Fruit fly (Drosophila melanogaster): ENCODE results near the gene trr.

- no peak for TF ChIP-seq Myc (optimal IDR thresholded peaks at IDR 0.05)
- no peak for TF ChIP-seq h (optimal IDR thresholded peaks at IDR 0.05)
- TF ChIP-seq insv (optimal IDR thresholded peaks at IDR 0.05): no peak
- no peak for TF ChIP-seq ttk (optimal IDR thresholded peaks at IDR 0.05)
- TF ChIP-seq psq (optimal IDR thresholded peaks at IDR 0.05): no peak
Measured at dm6 chrX:1854070-1854469, 35.7 kb downstream of the trr start.

All from Kc167 (cell line).